Fruit fly (Drosophila melanogaster) S2 (cell line): ENCODE measurements around the gene Ilp4.

ENCODE experiments used
- CG8478 ChIP-seq: fragments of >200 bp; optimal IDR thresholded peaks from 2 replicates; lab custom pipeline; 2018
- CTCF ChIP-seq, 2 experiments: fragments of >200 bp; optimal IDR thresholded peaks; 2 replicates each; lab custom pipeline; 2018

- no peak for TF ChIP-seq CTCF (optimal IDR thresholded peaks at IDR 0.05; lab: Kevin White, UChicago)
- no peak for TF ChIP-seq CG8478 (lab: Kevin White, UChicago)
These were observed 42.7 kb upstream of the Ilp4 start for dm6 chr3L:9846577-9847342.
